Worm (Caenorhabditis elegans): ENCODE results near the gene cnc-1.

ce11 chrV:1451334-1451733 lies 7.3 kb upstream of the cnc-1 start, which contains the start of gene srj-23:
- TF ChIP-seq nhr-28 (tag; optimal IDR thresholded peaks at IDR 0.05) (no peak), elt-1 (tag; optimal IDR thresholded peaks at IDR 0.05; ENCODE audit: borderline replicate concordance, insufficient read depth) (no peak), ces-1 (GFP tag; optimal IDR thresholded peaks at IDR 0.05) (no peak)
